6 fruit fly cellular contexts compared by ENCODE assay signal in genomic region chr3L:9134349-9134748, dm6.
A peak's percentile ranks its signal among the peaks of the same experiment; 100 is the strongest.
TF ChIP-seq lines count a peak whose summit lies in the region.

Gene bol, minus strand, starts transcription at chr3L:9134405.
Gene Dhpr, plus strand, starts transcription at chr3L:9134560.

- TF ChIP-seq CTCF in S2 (optimal IDR thresholded peaks at IDR 0.05; lab: Kevin White, UChicago), result peak; percentile 28 to 48
- peak; percentile 30 for TF ChIP-seq CTCF in whole organism, embryonic (GFP tag; optimal IDR thresholded peaks at IDR 0.05; lab: Kevin White, UChicago)

TF ChIP-seq in whole organism, adult, 20 proteins besides CTCF, POLR2A, EP300 and RAD21:
- TF ChIP-seq bab1 (GFP tag; optimal IDR thresholded peaks at IDR 0.05; lab: Kevin White, UChicago) (peak; percentile 39), cic (GFP tag; optimal IDR thresholded peaks at IDR 0.05; lab: Kevin White, UChicago) (peak; percentile 21), CG1620 (GFP tag; optimal IDR thresholded peaks at IDR 0.05; lab: Kevin White, UChicago) (no peak), Mnt (GFP tag; optimal IDR thresholded peaks at IDR 0.05; lab: Kevin White, UChicago) (peak; percentile 34), ovo (GFP tag; optimal IDR thresholded peaks at IDR 0.05; lab: Kevin White, UChicago) (peak; percentile 31), kay (GFP tag; lab: Kevin White, UChicago; ENCODE audit: borderline replicate concordance) (no peak), CG7101 (tag; optimal IDR thresholded peaks at IDR 0.05; lab: Kevin White, UChicago) (no peak), pad (GFP tag; optimal IDR thresholded peaks at IDR 0.05; lab: Kevin White, UChicago) (peak; percentile 45), CG14711 (tag; optimal IDR thresholded peaks at IDR 0.05; lab: Kevin White, UChicago) (peak; percentile 7)

TF ChIP-seq in whole organism, embryonic, 481 proteins besides CTCF, POLR2A, EP300 and RAD21 (continues in another document):
- peak; percentile 62 for TF ChIP-seq Dp (GFP tag; optimal IDR thresholded peaks at IDR 0.05; lab: Kevin White, UChicago)
- TF ChIP-seq sna (GFP tag; IDR thresholded peaks at IDR 0.05; lab: Robert Waterston, UW; ENCODE audit: partially characterized antibody), result peak; percentile 65
- TF ChIP-seq phol (tag; optimal IDR thresholded peaks at IDR 0.05; lab: Kevin White, UChicago), result peak; percentile 29
- TF ChIP-seq Doc2 (GFP tag; IDR thresholded peaks at IDR 0.05; lab: Robert Waterston, UW), result no peak
- TF ChIP-seq Pdp1 (GFP tag; optimal IDR thresholded peaks at IDR 0.05; lab: Kevin White, UChicago), result peak in 1 of 2 experiments; percentile 44
- no peak for TF ChIP-seq CG14050 (GFP tag; IDR thresholded peaks at IDR 0.05; lab: Robert Waterston, UW)
- no peak for TF ChIP-seq CkIIα-i1 (GFP tag; IDR thresholded peaks at IDR 0.05; lab: Robert Waterston, UW)
- TF ChIP-seq Xrp1 (GFP tag; IDR thresholded peaks at IDR 0.05; lab: Robert Waterston, UW), result no peak
- TF ChIP-seq zen2 (GFP tag; IDR thresholded peaks at IDR 0.05; lab: Robert Waterston, UW; ENCODE audit: partially characterized antibody), result no peak; the same call in 2 of the 3 replicates
- no peak for TF ChIP-seq CG7745 (tag; optimal IDR thresholded peaks at IDR 0.05; lab: Kevin White, UChicago)
- TF ChIP-seq HLH3B (GFP tag; IDR thresholded peaks at IDR 0.05; lab: Robert Waterston, UW), result no peak
- peak; percentile 96 for TF ChIP-seq kah (GFP tag; optimal IDR thresholded peaks at IDR 0.05; lab: Kevin White, UChicago)
- peak; percentile 31 for TF ChIP-seq CG12299 (tag; optimal IDR thresholded peaks at IDR 0.05; lab: Kevin White, UChicago)
- peak; percentile 84; the same call in 3 of the 4 replicates for TF ChIP-seq chinmo (GFP tag; IDR thresholded peaks at IDR 0.05; lab: Robert Waterston, UW; ENCODE audit: partially characterized antibody)
- TF ChIP-seq h (optimal IDR thresholded peaks at IDR 0.05; lab: Kevin White, UChicago), result no peak
- peak; percentile 46; the same call in 1 of the 2 replicates for TF ChIP-seq Bgb (GFP tag; IDR thresholded peaks at IDR 0.05; lab: Robert Waterston, UW; ENCODE audit: partially characterized antibody)
- TF ChIP-seq ap (GFP tag; IDR thresholded peaks at IDR 0.05; lab: Robert Waterston, UW), result no peak
- TF ChIP-seq YL-1 (GFP tag; optimal IDR thresholded peaks at IDR 0.05; lab: Kevin White, UChicago), result peak; percentile 62
- peak in 1 of 2 experiments; percentile 1 for TF ChIP-seq insv (GFP tag; optimal IDR thresholded peaks at IDR 0.05; lab: Kevin White, UChicago)

TF ChIP-seq in whole organism, prepupa, 60 proteins besides CTCF, POLR2A, EP300 and RAD21:
- peak; percentile 42 for TF ChIP-seq Eip75B (GFP tag; optimal IDR thresholded peaks at IDR 0.05; lab: Kevin White, UChicago)
- TF ChIP-seq Sox14 (GFP tag; optimal IDR thresholded peaks at IDR 0.05; lab: Kevin White, UChicago), result peak; percentile 3
- TF ChIP-seq svp (GFP tag; lab: Kevin White, UChicago), result peak; percentile 55
- no peak for TF ChIP-seq CG8119 (GFP tag; IDR thresholded peaks at IDR 0.05; lab: Robert Waterston, UW)
- no peak for TF ChIP-seq CG3032 (tag; optimal IDR thresholded peaks at IDR 0.05; lab: Kevin White, UChicago)
- TF ChIP-seq Eip78C (GFP tag; lab: Kevin White, UChicago), result peak; percentile 29
- 0 out of 3 replicates have a peak, but pooled peaks have one; percentile 27 for TF ChIP-seq CG6163 (GFP tag; IDR thresholded peaks at IDR 0.05; lab: Robert Waterston, UW)
- no peak for TF ChIP-seq CG6276 (GFP tag; optimal IDR thresholded peaks at IDR 0.05; lab: Kevin White, UChicago)
- no peak for TF ChIP-seq salr (GFP tag; optimal IDR thresholded peaks at IDR 0.05; lab: Kevin White, UChicago)
- TF ChIP-seq fkh (GFP tag; optimal IDR thresholded peaks at IDR 0.05; lab: Kevin White, UChicago), result peak; percentile 68
- peak; percentile 34; the same call in 1 of the 2 replicates for TF ChIP-seq CG15336 (GFP tag; IDR thresholded peaks at IDR 0.05; lab: Robert Waterston, UW)
- TF ChIP-seq Smox (GFP tag; optimal IDR thresholded peaks at IDR 0.05; lab: Kevin White, UChicago), result no peak

TF ChIP-seq in whole organism, pupa, 21 proteins besides CTCF, POLR2A, EP300 and RAD21:
- TF ChIP-seq CG8159 (tag; optimal IDR thresholded peaks at IDR 0.05; lab: Kevin White, UChicago), result no peak
- no peak for TF ChIP-seq gl (tag; optimal IDR thresholded peaks at IDR 0.05; lab: Kevin White, UChicago)
- no peak for TF ChIP-seq fd96Ca (GFP tag; IDR thresholded peaks at IDR 0.05; lab: Robert Waterston, UW)
- TF ChIP-seq Ets98B (GFP tag; IDR thresholded peaks at IDR 0.05; lab: Robert Waterston, UW), result peak; percentile 37; the same call in 1 of the 2 replicates
- TF ChIP-seq EcR (GFP tag; optimal IDR thresholded peaks at IDR 0.05; lab: Kevin White, UChicago), result peak; percentile 65
- TF ChIP-seq Snoo (tag; optimal IDR thresholded peaks at IDR 0.05; lab: Kevin White, UChicago), result no peak
- peak; percentile 78 for TF ChIP-seq CG12605 (GFP tag; IDR thresholded peaks at IDR 0.05; lab: Robert Waterston, UW)
- no peak for TF ChIP-seq CG34367 (tag; optimal IDR thresholded peaks at IDR 0.05; lab: Kevin White, UChicago)
- no peak for TF ChIP-seq CG32121 (GFP tag; IDR thresholded peaks at IDR 0.05; lab: Robert Waterston, UW)
- no peak for TF ChIP-seq rn (GFP tag; IDR thresholded peaks at IDR 0.05; lab: Robert Waterston, UW)

TF ChIP-seq in whole organism, wandering third instar larva, 38 proteins besides CTCF, POLR2A, EP300 and RAD21:
- no peak for TF ChIP-seq Rel (GFP tag; optimal IDR thresholded peaks at IDR 0.05; lab: Kevin White, UChicago)
- TF ChIP-seq Rel (tag; optimal IDR thresholded peaks at IDR 0.05; lab: Kevin White, UChicago), result no peak
- peak; percentile 24 for TF ChIP-seq rgr (GFP tag; optimal IDR thresholded peaks at IDR 0.05; lab: Kevin White, UChicago)
- TF ChIP-seq Myc (optimal IDR thresholded peaks at IDR 0.05; lab: Kevin White, UChicago), result peak; percentile 77
- peak; percentile 39 for TF ChIP-seq h (GFP tag; optimal IDR thresholded peaks at IDR 0.05; lab: Kevin White, UChicago)
- no peak for TF ChIP-seq Vsx2 (GFP tag; optimal IDR thresholded peaks at IDR 0.05; lab: Kevin White, UChicago; ENCODE audit: partially characterized antibody)
- TF ChIP-seq foxo (GFP tag; optimal IDR thresholded peaks at IDR 0.05; lab: Kevin White, UChicago), result peak in 1 of 2 experiments; percentile 35
- TF ChIP-seq dmrt93B (GFP tag; optimal IDR thresholded peaks at IDR 0.05; lab: Kevin White, UChicago), result no peak
